ENCODE assay signal across 7 worm cellular contexts in the genomic region with DNA sequence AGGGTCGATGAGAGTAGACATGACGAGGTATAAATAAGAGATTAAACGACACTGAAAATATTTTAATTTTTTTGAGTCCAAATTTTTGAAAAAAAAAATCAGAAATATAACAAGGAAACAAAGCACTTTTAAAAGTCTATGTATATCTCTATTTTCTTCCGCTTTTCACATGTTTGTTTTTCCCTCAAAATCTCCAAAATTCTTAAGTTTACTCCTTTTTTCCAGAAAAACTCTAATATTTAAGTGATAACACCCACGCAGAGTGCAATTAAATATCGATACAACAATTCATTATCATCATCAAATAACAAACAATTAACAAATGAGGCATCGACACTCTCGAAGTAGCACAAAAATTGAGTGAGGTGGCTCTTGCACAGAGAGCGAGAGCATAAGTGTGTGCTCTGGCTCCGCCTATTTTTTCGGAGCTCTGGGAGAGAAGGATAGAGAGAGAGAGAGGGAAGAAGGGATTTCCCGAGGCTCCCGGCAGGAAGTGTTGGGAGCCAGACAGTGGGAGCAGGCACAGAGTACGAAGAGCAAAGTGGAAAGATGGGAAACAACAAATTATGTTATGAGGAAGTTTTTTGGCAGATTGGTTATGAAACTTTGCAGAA.
TF ChIP-seq lines count a peak whose summit lies in the region.

Gene anmt-2 (minus strand): TSS at position 51 of the 614 bp plus-strand sequence.

TF ChIP-seq in whole organism, L1 larva, 84 proteins besides CTCF, POLR2A, EP300 and RAD21 (continues in another document):
- TF ChIP-seq lsy-2 (tag; optimal IDR thresholded peaks at IDR 0.05; lab: Kevin White, UChicago) = peak in 1 of 2 experiments; percentile 15
- TF ChIP-seq skn-1 (tag; optimal IDR thresholded peaks at IDR 0.05; lab: Kevin White, UChicago) = no peak
- peak; percentile 50 for TF ChIP-seq rnt-1 (tag; optimal IDR thresholded peaks at IDR 0.05; lab: Kevin White, UChicago)
- TF ChIP-seq dsc-1 (tag; optimal IDR thresholded peaks at IDR 0.05; lab: Kevin White, UChicago) = peak; percentile 43
- TF ChIP-seq aly-2 (tag; optimal IDR thresholded peaks at IDR 0.05; lab: Kevin White, UChicago) = no peak
- no peak for TF ChIP-seq ceh-63 (GFP tag; optimal IDR thresholded peaks at IDR 0.05; lab: Kevin White, UChicago)
- TF ChIP-seq nhr-237 (tag; optimal IDR thresholded peaks at IDR 0.05; lab: Kevin White, UChicago) = no peak
- TF ChIP-seq efl-1 (optimal IDR thresholded peaks at IDR 0.05; lab: Kevin White, UChicago) = no peak
- no peak for TF ChIP-seq efl-1 (GFP tag; optimal IDR thresholded peaks at IDR 0.05 in 1 of 2; lab: Kevin White, UChicago)
- TF ChIP-seq nhr-71 (tag; optimal IDR thresholded peaks at IDR 0.05; lab: Kevin White, UChicago) = peak; percentile 58
- no peak for TF ChIP-seq fos-1 (tag; optimal IDR thresholded peaks at IDR 0.05; lab: Kevin White, UChicago)
- TF ChIP-seq lin-13 (GFP tag; optimal IDR thresholded peaks at IDR 0.05; lab: Kevin White, UChicago) = no peak

TF ChIP-seq in whole organism, L2 larva, 48 proteins besides CTCF, POLR2A, EP300 and RAD21:
- TF ChIP-seq sem-4 (tag; optimal IDR thresholded peaks at IDR 0.05; lab: Kevin White, UChicago) = no peak
- TF ChIP-seq snpc-4 (tag; optimal IDR thresholded peaks at IDR 0.05; lab: Kevin White, UChicago) = no peak
- peak; percentile 56 for TF ChIP-seq nhr-129 (tag; optimal IDR thresholded peaks at IDR 0.05; lab: Kevin White, UChicago)
- no peak for TF ChIP-seq nhr-10 (tag; optimal IDR thresholded peaks at IDR 0.05; lab: Kevin White, UChicago)
- TF ChIP-seq unc-39 (tag; optimal IDR thresholded peaks at IDR 0.05; lab: Kevin White, UChicago) = no peak
- no peak for TF ChIP-seq Y55F3AM.14 (GFP tag; optimal IDR thresholded peaks at IDR 0.05; lab: Kevin White, UChicago)
- no peak for TF ChIP-seq alr-1 (tag; optimal IDR thresholded peaks at IDR 0.05; lab: Kevin White, UChicago)
- no peak for TF ChIP-seq nhr-21 (tag; optimal IDR thresholded peaks at IDR 0.05; lab: Kevin White, UChicago)
- peak; percentile 71 for TF ChIP-seq sma-9 (GFP tag; optimal IDR thresholded peaks at IDR 0.05; lab: Kevin White, UChicago)
- no peak for TF ChIP-seq sma-9 (tag; optimal IDR thresholded peaks at IDR 0.05; lab: Kevin White, UChicago)
- no peak for TF ChIP-seq nhr-23 (tag; optimal IDR thresholded peaks at IDR 0.05; lab: Kevin White, UChicago)
- TF ChIP-seq F13H6.1 (tag; optimal IDR thresholded peaks at IDR 0.05; lab: Kevin White, UChicago) = peak; percentile 69

TF ChIP-seq in whole organism, L3 larva, 47 proteins besides CTCF, POLR2A, EP300 and RAD21:
- peak; percentile 35 for TF ChIP-seq egl-5 (tag; optimal IDR thresholded peaks at IDR 0.05; lab: Kevin White, UChicago)
- no peak for TF ChIP-seq ZK546.5 (tag; optimal IDR thresholded peaks at IDR 0.05; lab: Kevin White, UChicago)
- TF ChIP-seq nhr-11 (tag; optimal IDR thresholded peaks at IDR 0.05; lab: Kevin White, UChicago) = no peak
- peak; percentile 57 for TF ChIP-seq pha-4 (tag; optimal IDR thresholded peaks at IDR 0.05; lab: Kevin White, UChicago)
- TF ChIP-seq ceh-28 (tag; optimal IDR thresholded peaks at IDR 0.05; lab: Kevin White, UChicago) = no peak
- TF ChIP-seq nhr-76 (tag; optimal IDR thresholded peaks at IDR 0.05; lab: Kevin White, UChicago) = no peak

TF ChIP-seq in whole organism, L4 larva, 104 proteins besides CTCF, POLR2A, EP300 and RAD21:
- TF ChIP-seq lin-29 (GFP tag; IDR thresholded peaks at IDR 0.05; lab: Robert Waterston, UW) = no peak
- TF ChIP-seq F26F4.8 (GFP tag; conservative IDR thresholded peaks at IDR 0.05; lab: Robert Waterston, UW) = no peak
- TF ChIP-seq vab-7 (GFP tag; IDR thresholded peaks at IDR 0.05; lab: Robert Waterston, UW) = no peak
- no peak for TF ChIP-seq mdl-1 (tag; optimal IDR thresholded peaks at IDR 0.05; lab: Kevin White, UChicago)
- peak; percentile 45; the same call in 1 of the 2 replicates for TF ChIP-seq set-16 (GFP tag; IDR thresholded peaks at IDR 0.05; lab: Robert Waterston, UW)
- TF ChIP-seq aly-2 (tag; optimal IDR thresholded peaks at IDR 0.05; lab: Kevin White, UChicago) = no peak
- peak; percentile 16; the same call in 1 of the 2 replicates for TF ChIP-seq lim-7 (GFP tag; IDR thresholded peaks at IDR 0.05; lab: Robert Waterston, UW)
- peak in 1 of 2 experiments; percentile 56 for TF ChIP-seq daf-16 (GFP tag; optimal IDR thresholded peaks at IDR 0.05; lab: Kevin White, UChicago)
- no peak for TF ChIP-seq daf-16 (tag; optimal IDR thresholded peaks at IDR 0.05; lab: Kevin White, UChicago)
- TF ChIP-seq hlh-11 (tag; optimal IDR thresholded peaks at IDR 0.05; lab: Kevin White, UChicago) = peak; percentile 30
- no peak for TF ChIP-seq dmd-9 (GFP tag; IDR thresholded peaks at IDR 0.05; lab: Robert Waterston, UW)

TF ChIP-seq in whole organism, late embryonic, 69 proteins besides CTCF, POLR2A, EP300 and RAD21:
- no peak for TF ChIP-seq nhr-232 (tag; optimal IDR thresholded peaks at IDR 0.05; lab: Kevin White, UChicago)
- TF ChIP-seq ref-2 (tag; optimal IDR thresholded peaks at IDR 0.05; lab: Kevin White, UChicago) = no peak
- TF ChIP-seq T23F11.4 (GFP tag; optimal IDR thresholded peaks at IDR 0.05; lab: Kevin White, UChicago) = no peak
- no peak for TF ChIP-seq ceh-34 (tag; optimal IDR thresholded peaks at IDR 0.05; lab: Kevin White, UChicago)
- TF ChIP-seq ceh-45 (GFP tag; IDR thresholded peaks at IDR 0.05; lab: Robert Waterston, UW) = no peak
- no peak for TF ChIP-seq K09A11.1 (tag; optimal IDR thresholded peaks at IDR 0.05; lab: Kevin White, UChicago; ENCODE audit: insufficient read depth)
- TF ChIP-seq F13H6.1 (tag; optimal IDR thresholded peaks at IDR 0.05; lab: Kevin White, UChicago) = no peak
- peak; percentile 62 for TF ChIP-seq ceh-18 (tag; optimal IDR thresholded peaks at IDR 0.05; lab: Kevin White, UChicago)
- no peak for TF ChIP-seq ceh-48 (tag; optimal IDR thresholded peaks at IDR 0.05; lab: Kevin White, UChicago)

TF ChIP-seq in whole organism, mixed stage, embryonic, 35 proteins besides CTCF, POLR2A, EP300 and RAD21:
- TF ChIP-seq ceh-83 (GFP tag; optimal IDR thresholded peaks at IDR 0.05; lab: Kevin White, UChicago) (no peak), hlh-1 (tag; optimal IDR thresholded peaks at IDR 0.05; lab: Kevin White, UChicago) (peak; percentile 27), M03D4.4 (tag; optimal IDR thresholded peaks at IDR 0.05; lab: Kevin White, UChicago) (no peak), mab-5 (tag; optimal IDR thresholded peaks at IDR 0.05; lab: Kevin White, UChicago) (no peak), ham-2 (GFP tag; optimal IDR thresholded peaks at IDR 0.05; lab: Kevin White, UChicago) (no peak)

TF ChIP-seq in whole organism, young adult, 124 proteins besides CTCF, POLR2A, EP300 and RAD21:
- no peak for TF ChIP-seq attf-6 (GFP tag; IDR thresholded peaks at IDR 0.05; lab: Robert Waterston, UW)
- TF ChIP-seq ccch-3 (GFP tag; optimal IDR thresholded peaks at IDR 0.05; lab: Kevin White, UChicago) = no peak
- no peak for TF ChIP-seq ceh-100 (GFP tag; IDR thresholded peaks at IDR 0.05; lab: Robert Waterston, UW)
- peak; percentile 80 for TF ChIP-seq zfh-2 (GFP tag; conservative IDR thresholded peaks at IDR 0.05; lab: Robert Waterston, UW)
- TF ChIP-seq madf-6 (GFP tag; IDR thresholded peaks at IDR 0.05; lab: Robert Waterston, UW) = no peak
